Worm (Caenorhabditis elegans) whole organism, L2 larva: ENCODE data around the gene cpna-2.

Experiments
- ama-1 ChIP-seq: fragments of 150-350 bp; optimal IDR thresholded peaks from 2 replicates; lab custom pipeline; 2018; ENCODE audit warnings: inconsistent platforms
- nhr-77 ChIP-seq: fragments of 150-350 bp; optimal IDR thresholded peaks from 2 replicates; lab custom pipeline; 2014; ENCODE audit warnings: missing biosample characterization, missing genetic modification characterization

- TF ChIP-seq nhr-77 (tag; lab: Kevin White, UChicago) (no peak), ama-1 (lab: Kevin White, UChicago) (no peak)
Measured at ce11 chrII:7684589-7684988, 40.1 kb upstream of the cpna-2 start, which contains the start of gene F18A1.1.
